Worm (Caenorhabditis elegans) whole organism, mixed stage, embryonic: ENCODE data around the gene sri-33.

ENCODE experiments used
- M03D4.4 ChIP-seq: sonication (generic microtip); optimal IDR thresholded peaks from 2 replicates; lab custom pipeline; 2017; ENCODE audit warnings: mild to moderate bottlenecking, missing genetic modification characterization, missing compliant biosample characterization
- bed-3 ChIP-seq: fragments of 200-800 bp; sonication (Bioruptor generic); optimal IDR thresholded peaks from 3 replicates; lab custom pipeline; 2018; ENCODE audit warnings: mild to moderate bottlenecking, missing genetic modification characterization, moderate library complexity, missing compliant biosample characterization
- blmp-1 ChIP-seq: fragments of 150-350 bp; optimal IDR thresholded peaks from 2 replicates; lab custom pipeline; 2014; ENCODE audit warnings: missing biosample characterization, missing genetic modification characterization
- ceh-39 ChIP-seq: fragments of 150-350 bp; optimal IDR thresholded peaks from 2 replicates; lab custom pipeline; 2014; ENCODE audit warnings: missing biosample characterization, missing genetic modification characterization
- ceh-43 ChIP-seq: fragments of 200-800 bp; sonication (Bioruptor generic); optimal IDR thresholded peaks from 2 replicates; lab custom pipeline; 2018; ENCODE audit warnings: mild to moderate bottlenecking, missing genetic modification characterization, moderate library complexity, missing compliant biosample characterization
- drap-1 ChIP-seq: fragments of 200-800 bp; sonication (Bioruptor generic); optimal IDR thresholded peaks from 3 replicates; lab custom pipeline; 2018; ENCODE audit warnings: mild to moderate bottlenecking, missing genetic modification characterization, missing compliant biosample characterization
- elt-1 ChIP-seq: sonication (generic microtip); optimal IDR thresholded peaks from 2 replicates; lab custom pipeline; 2017; ENCODE audit warnings: missing genetic modification characterization, mild to moderate bottlenecking, missing compliant biosample characterization, antibody characterized with exemption, moderate library complexity, borderline replicate concordance; ENCODE audit not compliant: insufficient read depth
- elt-3 ChIP-seq: fragments of 150-350 bp; optimal IDR thresholded peaks from 2 replicates; lab custom pipeline; 2014; ENCODE audit warnings: missing biosample characterization, missing genetic modification characterization
- flh-1 ChIP-seq: fragments of 200-800 bp; sonication (Bioruptor generic); optimal IDR thresholded peaks from 2 replicates; lab custom pipeline; 2018; ENCODE audit warnings: mild to moderate bottlenecking, missing genetic modification characterization, moderate library complexity, missing compliant biosample characterization
- ham-2 ChIP-seq: fragments of 200-800 bp; sonication (Bioruptor generic); optimal IDR thresholded peaks from 2 replicates; lab custom pipeline; 2018; ENCODE audit warnings: mild to moderate bottlenecking, missing genetic modification characterization, missing compliant biosample characterization
- lin-13 ChIP-seq: fragments of 150-350 bp; optimal IDR thresholded peaks from 2 replicates; lab custom pipeline; 2014; ENCODE audit warnings: missing biosample characterization, missing genetic modification characterization
- lin-32 ChIP-seq: fragments of 200-800 bp; sonication (Bioruptor generic); optimal IDR thresholded peaks from 2 replicates; lab custom pipeline; 2018; ENCODE audit warnings: mild to moderate bottlenecking, missing genetic modification characterization, missing compliant biosample characterization
- lsy-2 ChIP-seq: fragments of 150-350 bp; optimal IDR thresholded peaks from 2 replicates; lab custom pipeline; 2014; ENCODE audit warnings: missing biosample characterization, missing genetic modification characterization
- mab-5 ChIP-seq: fragments of 150-350 bp; optimal IDR thresholded peaks from 2 replicates; lab custom pipeline; 2014; ENCODE audit warnings: missing biosample characterization, missing genetic modification characterization
- mep-1 ChIP-seq: fragments of 150-350 bp; optimal IDR thresholded peaks from 2 replicates; lab custom pipeline; 2017; ENCODE audit warnings: missing biosample characterization, missing genetic modification reagents, missing genetic modification characterization, inconsistent platforms
- mls-2 ChIP-seq: sonication (generic microtip); optimal IDR thresholded peaks from 2 replicates; lab custom pipeline; 2016; ENCODE audit warnings: mild to moderate bottlenecking, missing genetic modification characterization, moderate library complexity, missing compliant biosample characterization
- nhr-12 ChIP-seq: fragments of 150-350 bp; optimal IDR thresholded peaks from 2 replicates; lab custom pipeline; 2014; ENCODE audit warnings: missing biosample characterization, missing genetic modification characterization
- nhr-237 ChIP-seq: fragments of 150-350 bp; optimal IDR thresholded peaks from 2 replicates; lab custom pipeline; 2014; ENCODE audit warnings: missing biosample characterization, missing genetic modification characterization
- nhr-28 ChIP-seq: fragments of 150-350 bp; optimal IDR thresholded peaks from 2 replicates; lab custom pipeline; 2014; ENCODE audit warnings: missing biosample characterization, missing genetic modification characterization
- pha-4 ChIP-seq: fragments of 150-350 bp; optimal IDR thresholded peaks from 2 replicates; lab custom pipeline; 2018; ENCODE audit warnings: missing biosample characterization, missing genetic modification reagents, missing genetic modification characterization
- sem-2 ChIP-seq: fragments of 200-800 bp; sonication (Bioruptor generic); optimal IDR thresholded peaks from 2 replicates; lab custom pipeline; 2018; ENCODE audit warnings: mild to moderate bottlenecking, missing genetic modification characterization, missing compliant biosample characterization
- snpc-4 ChIP-seq: fragments of 150-350 bp; optimal IDR thresholded peaks from 2 replicates; lab custom pipeline; 2014; ENCODE audit warnings: missing biosample characterization, missing genetic modification characterization
- sptf-1 ChIP-seq: sonication (generic microtip); optimal IDR thresholded peaks from 2 replicates; lab custom pipeline; 2017; ENCODE audit warnings: mild to moderate bottlenecking, missing genetic modification characterization, moderate library complexity, missing compliant biosample characterization
- tbx-8 ChIP-seq: fragments of 200-800 bp; sonication (Bioruptor generic); optimal IDR thresholded peaks from 2 replicates; lab custom pipeline; 2018; ENCODE audit warnings: mild to moderate bottlenecking, missing genetic modification characterization, moderate library complexity, missing compliant biosample characterization
- unc-120 ChIP-seq: sonication (generic microtip); optimal IDR thresholded peaks from 2 replicates; lab custom pipeline; 2017; ENCODE audit warnings: missing genetic modification characterization, missing compliant biosample characterization; ENCODE audit not compliant: poor library complexity, severe bottlenecking
- unc-39 ChIP-seq: fragments of 150-350 bp; optimal IDR thresholded peaks from 2 replicates; lab custom pipeline; 2014; ENCODE audit warnings: missing biosample characterization, missing genetic modification characterization
- unc-62 ChIP-seq: fragments of 150-350 bp; optimal IDR thresholded peaks from 2 replicates; lab custom pipeline; 2014; ENCODE audit warnings: missing biosample characterization, missing genetic modification reagents, missing genetic modification characterization
- zip-8 ChIP-seq: fragments of 150-350 bp; optimal IDR thresholded peaks from 2 replicates; lab custom pipeline; 2014; ENCODE audit warnings: missing biosample characterization, missing genetic modification characterization
- ztf-11 ChIP-seq: fragments of 150-350 bp; optimal IDR thresholded peaks from 2 replicates; lab custom pipeline; 2014; ENCODE audit warnings: missing biosample characterization, missing genetic modification characterization

sri-33 gene

DNA sequence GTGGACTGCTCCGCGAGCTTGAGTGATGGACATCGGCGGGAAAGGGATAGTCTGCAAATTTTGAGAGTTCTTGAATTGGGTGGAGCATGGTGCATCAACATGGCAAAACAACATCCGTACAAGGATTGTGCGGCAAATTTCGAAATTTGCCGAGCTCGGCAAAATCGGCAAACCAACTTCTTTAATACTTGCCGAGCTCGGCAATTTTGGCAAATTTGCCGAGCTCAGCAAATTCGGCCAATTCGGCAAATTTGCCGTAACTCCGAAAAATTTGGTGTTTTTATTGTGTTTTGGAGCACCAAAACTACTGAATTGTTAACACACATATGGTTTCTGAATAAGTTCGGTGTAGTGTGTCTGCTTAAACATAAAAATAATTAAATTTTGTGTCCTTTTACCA is 13.4 kb upstream of the sri-33 start, which contains the start of gene fbxc-55:
Gene fbxc-55 (minus strand): TSS at position 101 of the 400 bp plus-strand sequence.
- no peak for TF ChIP-seq lsy-2 (tag; lab: Kevin White, UChicago)
- TF ChIP-seq ztf-11 (tag; lab: Kevin White, UChicago) = no peak
- TF ChIP-seq zip-8 (tag; lab: Kevin White, UChicago) = no peak
- TF ChIP-seq sem-2 (GFP tag; lab: Kevin White, UChicago) = no peak
- no peak for TF ChIP-seq lin-13 (tag; lab: Kevin White, UChicago)
- TF ChIP-seq tbx-8 (GFP tag; lab: Kevin White, UChicago) = no peak
- TF ChIP-seq mls-2 = no peak
- TF ChIP-seq nhr-237 (tag; lab: Kevin White, UChicago) = no peak
- TF ChIP-seq ham-2 (GFP tag; lab: Kevin White, UChicago) = no peak
- TF ChIP-seq elt-1 = no peak
- no peak for TF ChIP-seq blmp-1
- TF ChIP-seq elt-3 (tag; lab: Kevin White, UChicago) = no peak
- TF ChIP-seq lin-32 (GFP tag; lab: Kevin White, UChicago) = no peak

DNA sequence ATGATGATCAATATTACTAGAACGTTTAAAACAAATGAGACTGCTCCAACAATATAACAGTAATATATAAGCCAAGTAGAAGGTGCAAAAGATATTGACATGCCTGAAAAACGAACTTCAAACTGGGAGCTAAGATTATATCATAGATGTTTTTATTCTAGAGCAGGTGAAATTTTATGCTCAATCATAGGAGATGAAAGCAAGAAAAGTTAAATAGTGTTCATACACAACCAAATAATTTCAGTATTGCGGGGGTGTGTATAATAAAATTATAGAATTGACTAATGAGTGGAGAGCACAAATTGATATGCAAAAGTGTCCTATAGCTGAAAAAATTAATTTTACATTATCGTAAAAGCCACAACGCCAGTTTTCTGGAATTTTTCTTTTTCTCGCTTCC is 2.3 kb upstream of the sri-33 start, which contains the start of gene sri-34:
Gene sri-34 (minus strand): TSS at position 101 of the 400 bp plus-strand sequence.
- TF ChIP-seq sptf-1 (tag; lab: Kevin White, UChicago) (no peak), unc-120 (tag; lab: Kevin White, UChicago) (no peak), flh-1 (GFP tag; lab: Kevin White, UChicago) (no peak), nhr-28 (tag; lab: Kevin White, UChicago) (no peak), pha-4 (tag; lab: Kevin White, UChicago) (no peak), elt-1 (no peak), ham-2 (GFP tag; lab: Kevin White, UChicago) (no peak), elt-3 (tag; lab: Kevin White, UChicago) (no peak), M03D4.4 (tag; lab: Kevin White, UChicago) (no peak), ztf-11 (tag; lab: Kevin White, UChicago) (no peak), snpc-4 (tag; lab: Kevin White, UChicago) (no peak)

DNA sequence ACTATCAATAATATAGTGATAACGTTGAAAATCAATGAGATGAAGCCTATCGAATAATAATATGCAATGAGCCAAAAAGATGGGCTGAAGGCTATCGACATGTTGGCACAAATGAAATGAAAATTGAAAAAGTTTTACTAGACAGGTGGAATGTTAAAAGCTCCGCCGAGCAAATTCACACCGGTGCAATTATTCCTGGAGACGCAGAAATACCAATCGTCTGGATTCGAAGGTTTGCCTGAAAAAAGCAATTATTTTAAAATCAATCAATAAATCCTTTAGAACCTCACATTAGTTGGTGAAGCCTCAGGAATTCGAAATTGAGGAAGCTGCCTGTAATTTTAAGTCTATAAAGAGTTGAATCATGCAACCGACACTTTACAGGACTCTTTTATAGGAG is 2.3 kb downstream of the sri-33 start, which contains the start of gene sri-32:
Gene sri-32 (minus strand): TSS at position 101 of the 400 bp plus-strand sequence.
- no peak for TF ChIP-seq unc-39
- TF ChIP-seq M03D4.4 (tag; lab: Kevin White, UChicago) = no peak
- TF ChIP-seq ham-2 (GFP tag; lab: Kevin White, UChicago) = no peak
- TF ChIP-seq nhr-28 (tag; lab: Kevin White, UChicago) = no peak
- TF ChIP-seq drap-1 (GFP tag; lab: Kevin White, UChicago) = no peak
- no peak for TF ChIP-seq mls-2
- no peak for TF ChIP-seq lin-13 (tag; lab: Kevin White, UChicago)
- no peak for TF ChIP-seq lsy-2 (tag; lab: Kevin White, UChicago)

DNA sequence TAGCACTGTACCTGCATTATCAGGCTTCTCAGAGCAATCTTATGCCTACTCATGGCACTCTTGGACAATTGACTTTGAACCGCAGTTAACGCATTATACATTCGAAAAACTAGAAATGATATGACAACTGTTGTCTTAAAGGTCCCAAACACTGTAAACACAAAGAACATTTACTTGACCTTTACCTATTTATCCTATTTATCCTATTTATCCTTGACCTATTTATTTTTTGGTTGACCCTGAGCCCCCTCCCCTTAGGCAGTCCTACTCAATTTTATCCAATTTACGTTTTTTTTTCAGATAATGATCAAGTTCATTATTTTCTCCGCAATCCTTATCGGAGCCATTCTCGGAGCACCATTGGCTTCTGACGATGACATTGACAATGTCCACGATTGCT is 5.0 kb downstream of the sri-33 start, which contains the start of the genes T10D4.14 and T10D4.19:
Gene T10D4.14 (minus strand): TSS at position 101 of the 400 bp plus-strand sequence.
Gene T10D4.19 (plus strand): TSS at position 304 of the 400 bp plus-strand sequence.
- TF ChIP-seq lsy-2 (tag; lab: Kevin White, UChicago) = no peak
- no peak for TF ChIP-seq snpc-4 (tag; lab: Kevin White, UChicago)
- no peak for TF ChIP-seq ztf-11 (tag; lab: Kevin White, UChicago)
- TF ChIP-seq tbx-8 (GFP tag; lab: Kevin White, UChicago) = no peak
- TF ChIP-seq elt-3 (tag; lab: Kevin White, UChicago) = no peak
- TF ChIP-seq bed-3 (GFP tag; lab: Kevin White, UChicago) = no peak
- TF ChIP-seq mls-2 = no peak
- TF ChIP-seq lin-32 (GFP tag; lab: Kevin White, UChicago) = no peak
- TF ChIP-seq sptf-1 (tag; lab: Kevin White, UChicago) = no peak
- no peak for TF ChIP-seq nhr-12
- TF ChIP-seq zip-8 (tag; lab: Kevin White, UChicago) = no peak
- no peak for TF ChIP-seq mep-1 (tag; lab: Kevin White, UChicago)
- TF ChIP-seq unc-62 (GFP tag; lab: Kevin White, UChicago) = no peak
- no peak for TF ChIP-seq mab-5 (tag; lab: Kevin White, UChicago)
- no peak for TF ChIP-seq drap-1 (GFP tag; lab: Kevin White, UChicago)
- no peak for TF ChIP-seq ceh-39 (tag; lab: Kevin White, UChicago)
- TF ChIP-seq lin-13 (tag; lab: Kevin White, UChicago) = no peak
- no peak for TF ChIP-seq sem-2 (GFP tag; lab: Kevin White, UChicago)
- no peak for TF ChIP-seq M03D4.4 (tag; lab: Kevin White, UChicago)

DNA sequence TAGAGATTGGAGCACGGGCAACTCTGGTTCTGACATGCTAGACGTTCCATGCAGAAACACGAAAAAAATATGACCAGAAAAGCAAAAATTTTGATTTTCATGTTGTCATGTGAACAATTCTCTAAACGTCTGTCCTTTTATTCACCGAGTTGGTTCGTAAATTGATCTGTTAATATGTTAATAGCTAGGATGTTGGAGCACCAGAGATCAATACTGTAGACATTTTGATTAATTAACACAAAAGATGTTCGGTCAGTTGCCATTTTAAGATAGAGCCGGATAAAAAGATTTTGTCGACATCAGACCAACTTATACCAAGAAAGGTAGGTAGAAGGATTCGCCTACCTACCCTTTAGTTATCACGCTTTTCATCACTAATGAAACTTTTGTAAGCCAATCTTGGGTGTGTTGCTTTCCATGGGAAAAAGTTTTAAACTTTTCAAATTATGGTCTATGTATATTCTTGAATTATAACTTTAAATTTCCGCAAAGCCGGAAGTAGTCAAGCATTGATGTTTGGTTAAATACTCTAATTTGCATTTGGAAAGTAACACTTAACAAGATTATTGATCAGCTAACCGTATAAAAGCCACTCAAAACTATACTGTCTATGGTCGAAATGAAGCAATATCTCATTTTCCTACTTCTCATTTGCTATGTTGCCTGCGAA is 7.0 kb downstream of the sri-33 start, which contains the start of the genes T10D4.11 and T10D4.1:
Gene T10D4.11 (minus strand): TSS at position 101 of the 670 bp plus-strand sequence.
Gene T10D4.1 (plus strand): TSS at position 620 of the 670 bp plus-strand sequence.
- no peak for TF ChIP-seq ceh-43
